Worm (Caenorhabditis elegans): ENCODE measurements around the gene mrpl-30.
"Not testable (repeated sequence)": the region's sequence is repeated elsewhere in the genome, so short reads cannot be mapped to it uniquely, and the experiment has no call there.

ce11 chrIII:2435373-2435772 is 24.6 kb upstream of the mrpl-30 start, which contains the start of gene W04B5.6:
- not testable (repeated sequence) for TF ChIP-seq him-1, W03F9.2, dao-5 (tag; optimal IDR thresholded peaks at IDR 0.05)

All from whole organism, L4/young adult.